Fruit fly (Drosophila melanogaster): Measurements from ENCODE around the gene mus312.
A peak's percentile ranks its signal among the peaks of the same experiment; 100 is the strongest.

DNA sequence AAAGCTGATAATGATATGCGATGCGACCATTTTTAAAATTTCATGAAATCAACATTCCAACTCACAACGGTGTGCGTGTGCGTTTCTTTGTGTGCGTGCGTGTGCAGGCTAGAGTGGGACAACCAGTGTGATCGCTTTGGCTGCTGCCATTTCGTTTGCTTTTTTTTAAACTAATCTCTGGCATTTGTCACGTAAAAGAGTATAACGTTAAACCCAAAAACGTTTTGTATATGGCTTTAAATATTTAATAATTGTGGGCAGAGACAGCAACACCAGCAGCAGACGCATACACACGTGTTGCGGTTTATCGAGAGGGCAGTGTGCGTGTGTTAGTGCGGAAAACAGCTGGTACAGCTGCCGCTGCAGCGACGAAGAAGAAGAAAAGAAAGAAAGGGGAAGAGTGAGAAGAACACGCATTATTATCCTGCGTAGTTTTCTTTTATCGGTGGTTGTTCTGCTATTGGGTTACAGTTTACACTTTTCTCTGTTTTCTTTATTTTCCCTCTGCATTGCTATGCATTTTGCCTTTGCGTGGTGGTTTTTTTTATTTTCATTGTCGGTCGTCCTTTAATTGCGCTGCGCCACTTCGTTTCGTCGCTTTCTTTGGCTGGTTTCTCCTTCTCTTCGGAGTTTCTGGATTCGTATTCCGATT is 41.4 kb downstream of the mus312 start:
- peak; percentile 49 for TF ChIP-seq MESR4 (GFP tag; optimal IDR thresholded peaks at IDR 0.05)
- no peak for TF ChIP-seq Drgx (GFP tag; IDR thresholded peaks at IDR 0.05)
- TF ChIP-seq vfl (GFP tag; optimal IDR thresholded peaks at IDR 0.05), result no peak
- TF ChIP-seq ci (GFP tag; IDR thresholded peaks at IDR 0.05), result no peak
- TF ChIP-seq CG4328 (GFP tag; optimal IDR thresholded peaks at IDR 0.05), result no peak
- peak; percentile 20 for TF ChIP-seq CG3163 (GFP tag; optimal IDR thresholded peaks at IDR 0.05)
- TF ChIP-seq CG2712 (tag; optimal IDR thresholded peaks at IDR 0.05), result peak; percentile 12
- no peak for TF ChIP-seq CG42726 (GFP tag; IDR thresholded peaks at IDR 0.05; ENCODE audit: partially characterized antibody)
- TF ChIP-seq Lhr (GFP tag; optimal IDR thresholded peaks at IDR 0.05), result no peak
- no peak for TF ChIP-seq tx (GFP tag; optimal IDR thresholded peaks at IDR 0.05)

Data from whole organism, embryonic.